Fruit fly (Drosophila melanogaster) whole organism, embryonic: ENCODE data around the gene Pss.

Experiments
- CG14710 ChIP-seq: fragments of 200-800 bp; sonication (Bioruptor generic); optimal IDR thresholded peaks from 3 replicates; lab custom pipeline; 2019; ENCODE audit warnings: missing biosample characterization, mild to moderate bottlenecking, missing genetic modification characterization, moderate library complexity
- CG16863 ChIP-seq: fragments of 200-800 bp; sonication (Bioruptor generic); optimal IDR thresholded peaks from 3 replicates; lab custom pipeline; 2016; ENCODE audit warnings: missing biosample characterization, missing genetic modification characterization
- CG2116 ChIP-seq: fragments of 200-800 bp; sonication (Bioruptor generic); optimal IDR thresholded peaks from 3 replicates; lab custom pipeline; 2018; ENCODE audit warnings: missing biosample characterization, mild to moderate bottlenecking, missing genetic modification characterization
- CG2120 ChIP-seq: fragments of 200-800 bp; sonication (Bioruptor generic); optimal IDR thresholded peaks from 3 replicates; lab custom pipeline; 2016; ENCODE audit warnings: missing biosample characterization, missing genetic modification characterization
- CG31224 ChIP-seq: fragments of 200-800 bp; sonication (Bioruptor generic); IDR thresholded peaks from 2 replicates; pipeline ENCODE4 v1.3.6; 2022; ENCODE audit warnings: missing biosample characterization, missing genetic modification characterization
- CG33213 ChIP-seq: fragments of 200-800 bp; sonication (Bioruptor generic); optimal IDR thresholded peaks from 3 replicates; lab custom pipeline; 2016; ENCODE audit warnings: missing biosample characterization, missing genetic modification characterization
- CG4404 ChIP-seq: fragments of 200-800 bp; sonication (Bioruptor generic); IDR thresholded peaks from 2 replicates; pipeline ENCODE4 v1.3.6; 2022; ENCODE audit warnings: missing biosample characterization, missing genetic modification characterization
- CG6813 ChIP-seq: fragments of 200-800 bp; sonication (Bioruptor generic); optimal IDR thresholded peaks from 2 replicates; lab custom pipeline; 2017; ENCODE audit warnings: missing biosample characterization, missing genetic modification characterization, mild to moderate bottlenecking, moderate library complexity, missing genetic modification reagents
- CG7357 ChIP-seq: fragments of 200-800 bp; sonication (Bioruptor generic); IDR thresholded peaks from 3 replicates; pipeline ENCODE4 v1.3.6; 2022; ENCODE audit warnings: missing biosample characterization, missing genetic modification characterization
- CG7786 ChIP-seq: fragments of 200-800 bp; sonication (Bioruptor generic); optimal IDR thresholded peaks from 2 replicates; lab custom pipeline; 2016; ENCODE audit warnings: missing biosample characterization, missing genetic modification characterization
- CG8281 ChIP-seq: fragments of 200-800 bp; sonication (Bioruptor generic); optimal IDR thresholded peaks from 2 replicates; lab custom pipeline; 2018; ENCODE audit warnings: missing biosample characterization, mild to moderate bottlenecking, missing genetic modification characterization, moderate library complexity
- CG8765 ChIP-seq: fragments of 200-800 bp; sonication (Bioruptor generic); IDR thresholded peaks from 2 replicates; pipeline ENCODE4 v1.3.6; 2022; ENCODE audit warnings: missing biosample characterization, missing genetic modification characterization
- CG9437 ChIP-seq: fragments of 200-800 bp; sonication (Bioruptor generic); optimal IDR thresholded peaks from 2 replicates; lab custom pipeline; 2018; ENCODE audit warnings: missing biosample characterization, mild to moderate bottlenecking, missing genetic modification characterization
- CG9817 ChIP-seq: fragments of 200-800 bp; sonication (Bioruptor generic); optimal IDR thresholded peaks from 2 replicates; lab custom pipeline; 2018; ENCODE audit warnings: missing biosample characterization, mild to moderate bottlenecking, missing genetic modification characterization, moderate library complexity
- Dp ChIP-seq: fragments of 200-800 bp; sonication (Bioruptor generic); optimal IDR thresholded peaks from 2 replicates; lab custom pipeline; 2018; ENCODE audit warnings: missing biosample characterization, mild to moderate bottlenecking, missing genetic modification characterization, moderate library complexity
- E2f1 ChIP-seq: fragments of 200-800 bp; sonication (Bioruptor generic); IDR thresholded peaks from 2 replicates; pipeline ENCODE4 v1.3.6; 2022; ENCODE audit warnings: missing biosample characterization, missing genetic modification characterization
- E2f2 ChIP-seq: fragments of 200-800 bp; sonication (Bioruptor generic); IDR thresholded peaks from 2 replicates; pipeline ENCODE4 v1.3.6; 2022; ENCODE audit warnings: missing biosample characterization, missing genetic modification characterization
- Gug ChIP-seq: fragments of 200-800 bp; sonication (Bioruptor generic); IDR thresholded peaks from 4 replicates; pipeline ENCODE4 v1.3.6; 2022; ENCODE audit warnings: missing biosample characterization, missing genetic modification characterization
- HLHmδ ChIP-seq: fragments of 200-800 bp; sonication (Bioruptor generic); optimal IDR thresholded peaks from 2 replicates; lab custom pipeline; 2018; ENCODE audit warnings: missing biosample characterization, mild to moderate bottlenecking, missing genetic modification characterization, moderate library complexity
- Hmx ChIP-seq: fragments of 200-800 bp; sonication (Bioruptor generic); optimal IDR thresholded peaks from 2 replicates; lab custom pipeline; 2016; ENCODE audit warnings: missing biosample characterization, missing genetic modification characterization
- Lim3 ChIP-seq: fragments of 200-800 bp; sonication (Bioruptor generic); IDR thresholded peaks from 2 replicates; pipeline ENCODE4 v1.3.6; 2022; ENCODE audit warnings: missing biosample characterization, missing genetic modification characterization
- MBD-R2 ChIP-seq: fragments of 200-800 bp; sonication (Bioruptor generic); IDR thresholded peaks from 2 replicates; pipeline ENCODE4 v1.3.6; 2022; ENCODE audit warnings: missing biosample characterization, missing genetic modification characterization
- Mes4 ChIP-seq: fragments of 200-800 bp; sonication (Bioruptor generic); optimal IDR thresholded peaks from 2 replicates; lab custom pipeline; 2016; ENCODE audit warnings: missing biosample characterization, missing genetic modification characterization
- Nf-YA ChIP-seq: fragments of 200-800 bp; sonication (Bioruptor generic); IDR thresholded peaks from 2 replicates; pipeline ENCODE4 v1.3.6; 2022; ENCODE audit warnings: missing biosample characterization, missing genetic modification characterization
- Nf-YB ChIP-seq: fragments of 200-800 bp; sonication (Bioruptor generic); optimal IDR thresholded peaks from 3 replicates; lab custom pipeline; 2019; ENCODE audit warnings: missing biosample characterization, mild to moderate bottlenecking, missing genetic modification characterization, moderate library complexity
- Sox102F ChIP-seq: fragments of 200-800 bp; sonication (Bioruptor generic); optimal IDR thresholded peaks from 2 replicates; lab custom pipeline; 2018; ENCODE audit warnings: missing biosample characterization, mild to moderate bottlenecking, missing genetic modification characterization, moderate library complexity
- Spps ChIP-seq: fragments of 200-800 bp; sonication (Bioruptor generic); optimal IDR thresholded peaks from 2 replicates; lab custom pipeline; 2018; ENCODE audit warnings: missing biosample characterization, mild to moderate bottlenecking, missing genetic modification characterization
- Ssrp ChIP-seq: fragments of 200-800 bp; sonication (Bioruptor generic); optimal IDR thresholded peaks from 2 replicates; lab custom pipeline; 2018; ENCODE audit warnings: missing biosample characterization, mild to moderate bottlenecking, missing genetic modification characterization, moderate library complexity
- Taf1 ChIP-seq: fragments of 200-800 bp; sonication (Bioruptor generic); IDR thresholded peaks from 2 replicates; pipeline ENCODE4 v1.3.6; 2022; ENCODE audit warnings: missing biosample characterization, missing genetic modification characterization
- Xbp1 ChIP-seq: fragments of 200-800 bp; sonication (Bioruptor generic); optimal IDR thresholded peaks from 3 replicates; lab custom pipeline; 2016; ENCODE audit warnings: missing biosample characterization, mild to moderate bottlenecking, missing genetic modification characterization
- YL-1 ChIP-seq: fragments of 200-800 bp; sonication (Bioruptor generic); optimal IDR thresholded peaks from 3 replicates; lab custom pipeline; 2017; ENCODE audit warnings: missing biosample characterization, mild to moderate bottlenecking, missing genetic modification characterization
- ac ChIP-seq: fragments of 200-800 bp; sonication (Bioruptor generic); optimal IDR thresholded peaks from 3 replicates; lab custom pipeline; 2017; ENCODE audit warnings: missing biosample characterization, mild to moderate bottlenecking, missing genetic modification characterization
- ara ChIP-seq: fragments of 200-800 bp; sonication (Bioruptor generic); IDR thresholded peaks from 2 replicates; pipeline ENCODE4 v1.3.6; 2022; ENCODE audit warnings: missing biosample characterization, missing genetic modification characterization
- bbx ChIP-seq: fragments of 200-800 bp; sonication (Bioruptor generic); IDR thresholded peaks from 2 replicates; pipeline ENCODE4 v1.3.6; 2022; ENCODE audit warnings: missing biosample characterization, missing genetic modification characterization; ENCODE audit not compliant: partially characterized antibody
- dpn ChIP-seq, 2 experiments: fragments of 200-800 bp; sonication (Bioruptor generic); optimal IDR thresholded peaks; 3 replicates each; lab custom pipeline; 2016; ENCODE audit warnings: missing biosample characterization in 2 of 2, missing genetic modification characterization in 2 of 2
- gfzf ChIP-seq: fragments of 200-800 bp; sonication (Bioruptor generic); optimal IDR thresholded peaks from 2 replicates; lab custom pipeline; 2016; ENCODE audit warnings: missing biosample characterization, mild to moderate bottlenecking, missing genetic modification characterization, moderate library complexity
- jing ChIP-seq: fragments of 200-800 bp; sonication (Bioruptor generic); optimal IDR thresholded peaks from 2 replicates; lab custom pipeline; 2018; ENCODE audit warnings: missing biosample characterization, mild to moderate bottlenecking, missing genetic modification characterization
- lola ChIP-seq, 3 experiments: fragments of >200 bp in 2 of 3; fragments of 200-800 bp in 1 of 3; sonication (Bioruptor generic) in 1 of 3; optimal IDR thresholded peaks; 2 replicates each; lab custom pipeline; 2017 to 2019; ENCODE audit warnings: missing biosample characterization in 3 of 3, missing genetic modification characterization in 3 of 3, mild to moderate bottlenecking in 1 of 3, moderate library complexity in 1 of 3
- nmo ChIP-seq: fragments of 200-800 bp; sonication (Bioruptor generic); optimal IDR thresholded peaks from 2 replicates; lab custom pipeline; 2018; ENCODE audit warnings: missing biosample characterization, mild to moderate bottlenecking, missing genetic modification characterization, moderate library complexity
- pan ChIP-seq, 4 experiments: fragments of >200 bp in 3 of 4; fragments of 200-800 bp in 1 of 4; sonication (Bioruptor generic) in 1 of 4; optimal IDR thresholded peaks in 3 of 4; IDR thresholded peaks in 1 of 4; 2 replicates each; pipeline versions ENCODE4 v1.3.6 to Lab custom; 2017 to 2022; ENCODE audit warnings: missing biosample characterization in 2 of 4, missing genetic modification characterization in 2 of 4, mixed read lengths in 1 of 4
- pita ChIP-seq: fragments of 200-800 bp; sonication (Bioruptor generic); optimal IDR thresholded peaks from 2 replicates; lab custom pipeline; 2017; ENCODE audit warnings: missing biosample characterization, mild to moderate bottlenecking, missing genetic modification characterization
- repo ChIP-seq: fragments of 200-800 bp; sonication (Bioruptor generic); optimal IDR thresholded peaks from 2 replicates; lab custom pipeline; 2016; ENCODE audit warnings: missing biosample characterization, missing genetic modification characterization
- sr ChIP-seq: fragments of 200-800 bp; sonication (Bioruptor generic); IDR thresholded peaks from 3 replicates; pipeline ENCODE4 v1.3.6; 2022; ENCODE audit warnings: missing biosample characterization, missing genetic modification characterization
- ttk ChIP-seq: fragments of 200-800 bp; sonication (Bioruptor generic); IDR thresholded peaks from 2 replicates; pipeline ENCODE4 v2.1.2; 2022; ENCODE audit warnings: missing biosample characterization, missing genetic modification characterization
- unc-4 ChIP-seq: fragments of 200-800 bp; sonication (Bioruptor generic); IDR thresholded peaks from 2 replicates; pipeline ENCODE4 v1.3.6; 2022; ENCODE audit warnings: missing biosample characterization, missing genetic modification characterization; ENCODE audit not compliant: partially characterized antibody
- wor ChIP-seq: fragments of 200-800 bp; sonication (Bioruptor generic); IDR thresholded peaks from 2 replicates; pipeline ENCODE4 v1.3.6; 2022; ENCODE audit warnings: missing biosample characterization, missing genetic modification characterization
- yki ChIP-seq: fragments of >200 bp; optimal IDR thresholded peaks from 3 replicates; lab custom pipeline; 2018
- zen2 ChIP-seq: fragments of 200-800 bp; sonication (Bioruptor generic); IDR thresholded peaks from 3 replicates; pipeline ENCODE4 v1.3.6; 2022; ENCODE audit warnings: missing biosample characterization, missing genetic modification characterization; ENCODE audit not compliant: partially characterized antibody

Pss gene

dm6 chr3L:20509121-20509934 lies 16.6 kb downstream of the Pss start (continued):
- TF ChIP-seq dpn (GFP tag; optimal IDR thresholded peaks at IDR 0.05; lab: Kevin White, UChicago) (peak; percentile 66 to 76), Dp (GFP tag; lab: Kevin White, UChicago) (no peak), Ssrp (peak; percentile 71), Xbp1 (GFP tag; lab: Kevin White, UChicago) (peak; percentile 75), pita (GFP tag; lab: Kevin White, UChicago) (no peak), E2f2 (peak; percentile 32), CG9437 (GFP tag; lab: Kevin White, UChicago) (peak; percentile 88), CG2120 (GFP tag; lab: Kevin White, UChicago) (peak; percentile 90), CG14710 (peak; percentile 78), Hmx (peak; percentile 78), Nf-YA (GFP tag; lab: Robert Waterston, UW) (no peak), CG7357 (GFP tag; lab: Robert Waterston, UW) (0 out of 3 replicates have a peak, but pooled peaks have one; percentile 31), lola (GFP tag; optimal IDR thresholded peaks at IDR 0.05; lab: Kevin White, UChicago) (peak in 1 of 3 experiments; percentile 84), E2f1 (GFP tag; lab: Robert Waterston, UW) (no peak), yki (lab: Kevin White, UChicago) (no peak), CG16863 (GFP tag; lab: Kevin White, UChicago) (peak; percentile 67), Nf-YB (GFP tag; lab: Kevin White, UChicago) (peak; percentile 71), Sox102F (peak; percentile 72), wor (GFP tag; lab: Robert Waterston, UW) (no peak), Lim3 (GFP tag; lab: Robert Waterston, UW) (no peak), CG6813 (GFP tag; lab: Kevin White, UChicago) (peak; percentile 51), CG9817 (tag; lab: Kevin White, UChicago) (peak; percentile 75), Taf1 (no peak), jing (GFP tag; lab: Kevin White, UChicago) (no peak), ac (GFP tag; lab: Kevin White, UChicago) (no peak), Gug (GFP tag; lab: Robert Waterston, UW) (no peak), CG8765 (GFP tag; lab: Robert Waterston, UW) (no peak), CG8281 (peak; percentile 50), Mes4 (GFP tag; lab: Kevin White, UChicago) (peak; percentile 45), CG2116 (GFP tag; lab: Kevin White, UChicago) (peak; percentile 33), unc-4 (GFP tag; lab: Robert Waterston, UW) (no peak), gfzf (GFP tag; lab: Kevin White, UChicago) (no peak), ara (GFP tag; lab: Robert Waterston, UW) (0 out of 2 replicates have a peak, but pooled peaks have one; percentile 11), YL-1 (peak; percentile 40), sr (no peak), zen2 (GFP tag; lab: Robert Waterston, UW) (no peak), CG4404 (GFP tag; lab: Robert Waterston, UW) (no peak), Spps (tag; lab: Kevin White, UChicago) (peak; percentile 56), pan (optimal IDR thresholded peaks at IDR 0.05; lab: Kevin White, UChicago) (no peak), pan (GFP tag; optimal IDR thresholded peaks at IDR 0.05 in 1 of 2, IDR thresholded peaks at IDR 0.05 in 1 of 2) (peak in 1 of 2 experiments; percentile 11), MBD-R2 (GFP tag; lab: Robert Waterston, UW) (no peak; the same call in 1 of the 2 replicates), nmo (peak; percentile 89), repo (GFP tag; lab: Kevin White, UChicago) (peak; percentile 34), CG7786 (GFP tag; lab: Kevin White, UChicago) (peak; percentile 69), ttk (GFP tag; lab: Robert Waterston, UW) (peak; percentile 13; the same call in 1 of the 2 replicates), CG31224 (GFP tag; lab: Robert Waterston, UW) (peak; percentile 34; the same call in 1 of the 2 replicates), HLHmδ (GFP tag; lab: Kevin White, UChicago) (no peak), CG33213 (GFP tag; lab: Kevin White, UChicago) (peak; percentile 44), bbx (GFP tag; lab: Robert Waterston, UW) (no peak)
